Fruit fly (Drosophila melanogaster) whole organism, embryonic: ENCODE measurements around the gene dah.

Source experiments
- Asciz ChIP-seq: fragments of 200-800 bp; sonication (Bioruptor generic); optimal IDR thresholded peaks from 2 replicates; lab custom pipeline; 2017; ENCODE audit warnings: missing biosample characterization, mild to moderate bottlenecking, missing genetic modification characterization, missing genetic modification reagents
- Atf3 ChIP-seq: fragments of 200-800 bp; sonication (Bioruptor generic); optimal IDR thresholded peaks from 3 replicates; lab custom pipeline; 2016; ENCODE audit warnings: missing biosample characterization, missing genetic modification characterization
- Atf6 ChIP-seq: fragments of 200-800 bp; sonication (Bioruptor generic); IDR thresholded peaks from 2 replicates; pipeline ENCODE4 v1.3.6; 2022; ENCODE audit warnings: missing biosample characterization, missing genetic modification characterization
- Blimp-1 ChIP-seq: fragments of 200-800 bp; sonication (Bioruptor generic); optimal IDR thresholded peaks from 3 replicates; lab custom pipeline; 2018; ENCODE audit warnings: missing biosample characterization, missing genetic modification characterization, mild to moderate bottlenecking, moderate library complexity, missing genetic modification reagents
- CG10274 ChIP-seq: fragments of 200-800 bp; sonication (Bioruptor generic); optimal IDR thresholded peaks from 3 replicates; lab custom pipeline; 2017; ENCODE audit warnings: missing biosample characterization, mild to moderate bottlenecking, missing genetic modification characterization
- CG12104 ChIP-seq: fragments of 200-800 bp; sonication (Bioruptor generic); optimal IDR thresholded peaks from 3 replicates; lab custom pipeline; 2016; ENCODE audit warnings: missing biosample characterization, missing genetic modification characterization
- CG12659 ChIP-seq: fragments of 200-800 bp; sonication (Bioruptor generic); optimal IDR thresholded peaks from 3 replicates; lab custom pipeline; 2017; ENCODE audit warnings: mild to moderate bottlenecking, missing biosample characterization, missing genetic modification reagents, missing genetic modification characterization
- CG13424 ChIP-seq: fragments of 200-800 bp; sonication (Bioruptor generic); optimal IDR thresholded peaks from 2 replicates; lab custom pipeline; 2019; ENCODE audit warnings: missing biosample characterization, mild to moderate bottlenecking, missing genetic modification characterization, moderate library complexity
- CG14050 ChIP-seq: fragments of 200-800 bp; sonication (Bioruptor generic); IDR thresholded peaks from 3 replicates; pipeline ENCODE4 v1.3.6; 2022; ENCODE audit warnings: missing biosample characterization, missing genetic modification characterization
- CG1603 ChIP-seq: fragments of 200-800 bp; sonication (Bioruptor generic); optimal IDR thresholded peaks from 2 replicates; lab custom pipeline; 2019; ENCODE audit warnings: missing biosample characterization, mild to moderate bottlenecking, missing genetic modification characterization, moderate library complexity
- CG17385 ChIP-seq: fragments of 200-800 bp; sonication (Bioruptor generic); optimal IDR thresholded peaks from 3 replicates; lab custom pipeline; 2018; ENCODE audit warnings: missing biosample characterization, mild to moderate bottlenecking, missing genetic modification characterization
- CG18262 ChIP-seq: fragments of 200-800 bp; optimal IDR thresholded peaks from 3 replicates; lab custom pipeline; 2019; ENCODE audit warnings: missing biosample characterization, mild to moderate bottlenecking, missing genetic modification characterization, moderate library complexity
- CG18599 ChIP-seq: fragments of 200-800 bp; sonication (Bioruptor generic); optimal IDR thresholded peaks from 3 replicates; lab custom pipeline; 2017; ENCODE audit warnings: missing biosample characterization, missing genetic modification characterization, mild to moderate bottlenecking, moderate library complexity, missing genetic modification reagents
- CG2678 ChIP-seq: fragments of 200-800 bp; sonication (Bioruptor generic); optimal IDR thresholded peaks from 3 replicates; lab custom pipeline; 2019; ENCODE audit warnings: missing biosample characterization, mild to moderate bottlenecking, missing genetic modification characterization, moderate library complexity
- CG2889 ChIP-seq: fragments of 200-800 bp; sonication (Bioruptor generic); IDR thresholded peaks from 3 replicates; pipeline ENCODE4 v1.3.6; 2022; ENCODE audit warnings: missing biosample characterization, missing genetic modification characterization
- CG3281 ChIP-seq: fragments of 200-800 bp; sonication (Bioruptor generic); optimal IDR thresholded peaks from 3 replicates; lab custom pipeline; 2017; ENCODE audit warnings: missing biosample characterization, mild to moderate bottlenecking, missing genetic modification characterization
- CG33557 ChIP-seq: fragments of 200-800 bp; sonication (Bioruptor generic); optimal IDR thresholded peaks from 2 replicates; lab custom pipeline; 2019; ENCODE audit warnings: missing biosample characterization, mild to moderate bottlenecking, missing genetic modification characterization, moderate library complexity
- CG4424 ChIP-seq: fragments of 200-800 bp; sonication (Bioruptor generic); optimal IDR thresholded peaks from 3 replicates; lab custom pipeline; 2016; ENCODE audit warnings: missing biosample characterization, missing genetic modification characterization
- CG6254 ChIP-seq: fragments of 200-800 bp; sonication (Bioruptor generic); optimal IDR thresholded peaks from 3 replicates; lab custom pipeline; 2017; ENCODE audit warnings: mild to moderate bottlenecking, missing biosample characterization, missing genetic modification reagents, missing genetic modification characterization
- CG7839 ChIP-seq: fragments of 200-800 bp; sonication (Bioruptor generic); optimal IDR thresholded peaks from 3 replicates; lab custom pipeline; 2018; ENCODE audit warnings: missing biosample characterization, mild to moderate bottlenecking, missing genetic modification characterization, moderate library complexity
- CG7963 ChIP-seq: fragments of 200-800 bp; sonication (Bioruptor generic); IDR thresholded peaks from 3 replicates; pipeline ENCODE4 v1.3.6; 2022; ENCODE audit warnings: missing biosample characterization, missing genetic modification characterization; ENCODE audit not compliant: partially characterized antibody
- CG8924 ChIP-seq: fragments of 200-800 bp; optimal IDR thresholded peaks from 3 replicates; lab custom pipeline; 2019; ENCODE audit warnings: missing biosample characterization, mild to moderate bottlenecking, missing genetic modification characterization, moderate library complexity
- Camta ChIP-seq: fragments of 200-800 bp; sonication (Bioruptor generic); optimal IDR thresholded peaks from 2 replicates; lab custom pipeline; 2016; ENCODE audit warnings: missing biosample characterization, missing genetic modification characterization
- CoRest ChIP-seq: fragments of 200-800 bp; sonication (Bioruptor generic); optimal IDR thresholded peaks from 3 replicates; lab custom pipeline; 2018; ENCODE audit warnings: missing biosample characterization, mild to moderate bottlenecking, missing genetic modification characterization, moderate library complexity
- D19A ChIP-seq: fragments of 200-800 bp; optimal IDR thresholded peaks from 3 replicates; lab custom pipeline; 2019; ENCODE audit warnings: missing biosample characterization, mild to moderate bottlenecking, missing genetic modification characterization, moderate library complexity
- Doc3 ChIP-seq: fragments of 200-800 bp; sonication (Bioruptor generic); IDR thresholded peaks from 3 replicates; pipeline ENCODE4 v1.3.6; 2022; ENCODE audit warnings: missing biosample characterization, missing genetic modification characterization; ENCODE audit not compliant: partially characterized antibody
- HHEX ChIP-seq: fragments of 200-800 bp; sonication (Bioruptor generic); optimal IDR thresholded peaks from 3 replicates; lab custom pipeline; 2017; ENCODE audit warnings: missing biosample characterization, mild to moderate bottlenecking, missing genetic modification characterization, missing genetic modification reagents
- Hr51 ChIP-seq, 2 experiments: fragments of 200-800 bp; sonication (Bioruptor generic); optimal IDR thresholded peaks; 2 replicates in 1 of 2; 3 replicates in 1 of 2; lab custom pipeline; 2016 to 2018; ENCODE audit warnings: missing biosample characterization in 2 of 2, missing genetic modification characterization in 2 of 2, mild to moderate bottlenecking in 1 of 2, moderate library complexity in 1 of 2
- Lim3 ChIP-seq: fragments of 200-800 bp; sonication (Bioruptor generic); IDR thresholded peaks from 2 replicates; pipeline ENCODE4 v1.3.6; 2022; ENCODE audit warnings: missing biosample characterization, missing genetic modification characterization
- Oli ChIP-seq: fragments of 200-800 bp; sonication (Bioruptor generic); optimal IDR thresholded peaks from 2 replicates; lab custom pipeline; 2018; ENCODE audit warnings: missing biosample characterization, mild to moderate bottlenecking, missing genetic modification characterization, moderate library complexity
- Poxn ChIP-seq: fragments of 200-800 bp; sonication (Bioruptor generic); IDR thresholded peaks from 2 replicates; pipeline ENCODE4 v1.3.6; 2022; ENCODE audit warnings: missing biosample characterization, missing genetic modification characterization
- Sox100B ChIP-seq: fragments of 200-800 bp; sonication (Bioruptor generic); optimal IDR thresholded peaks from 3 replicates; lab custom pipeline; 2018; ENCODE audit warnings: missing biosample characterization, mild to moderate bottlenecking, missing genetic modification characterization
- Ssrp ChIP-seq: fragments of 200-800 bp; sonication (Bioruptor generic); optimal IDR thresholded peaks from 2 replicates; lab custom pipeline; 2018; ENCODE audit warnings: missing biosample characterization, mild to moderate bottlenecking, missing genetic modification characterization, moderate library complexity
- TFAM ChIP-seq: fragments of 200-800 bp; sonication (Bioruptor generic); optimal IDR thresholded peaks from 2 replicates; lab custom pipeline; 2017; ENCODE audit warnings: missing biosample characterization, missing genetic modification characterization, inconsistent platforms
- Xbp1 ChIP-seq: fragments of 200-800 bp; sonication (Bioruptor generic); optimal IDR thresholded peaks from 3 replicates; lab custom pipeline; 2016; ENCODE audit warnings: missing biosample characterization, mild to moderate bottlenecking, missing genetic modification characterization
- az2 ChIP-seq: fragments of 200-800 bp; sonication (Bioruptor generic); optimal IDR thresholded peaks from 3 replicates; lab custom pipeline; 2016; ENCODE audit warnings: missing biosample characterization, missing genetic modification characterization
- crc ChIP-seq: fragments of 200-800 bp; sonication (Bioruptor generic); optimal IDR thresholded peaks from 2 replicates; lab custom pipeline; 2016; ENCODE audit warnings: missing biosample characterization, missing genetic modification characterization
- cwo ChIP-seq: fragments of 200-800 bp; sonication (Bioruptor generic); optimal IDR thresholded peaks from 3 replicates; lab custom pipeline; 2017; ENCODE audit warnings: missing biosample characterization, missing genetic modification characterization, mild to moderate bottlenecking, moderate library complexity, missing genetic modification reagents
- disco-r ChIP-seq: fragments of 200-800 bp; sonication (Bioruptor generic); optimal IDR thresholded peaks from 2 replicates; lab custom pipeline; 2016; ENCODE audit warnings: missing biosample characterization, missing genetic modification characterization
- dmrt11E ChIP-seq: fragments of 200-800 bp; sonication (Bioruptor generic); optimal IDR thresholded peaks from 3 replicates; lab custom pipeline; 2018; ENCODE audit warnings: missing biosample characterization, mild to moderate bottlenecking, missing genetic modification characterization, moderate library complexity
- gem ChIP-seq: fragments of 200-800 bp; sonication (Bioruptor generic); optimal IDR thresholded peaks from 2 replicates; lab custom pipeline; 2019; ENCODE audit warnings: missing biosample characterization, mild to moderate bottlenecking, missing genetic modification characterization, moderate library complexity
- gro ChIP-seq: fragments of 200-800 bp; sonication (Bioruptor generic); optimal IDR thresholded peaks from 2 replicates; lab custom pipeline; 2016; ENCODE audit warnings: missing biosample characterization, missing genetic modification characterization
- kah ChIP-seq: fragments of 200-800 bp; sonication (Bioruptor generic); optimal IDR thresholded peaks from 2 replicates; lab custom pipeline; 2018; ENCODE audit warnings: missing biosample characterization, mild to moderate bottlenecking, missing genetic modification characterization
- pfk ChIP-seq: fragments of 200-800 bp; sonication (Bioruptor generic); optimal IDR thresholded peaks from 2 replicates; lab custom pipeline; 2018; ENCODE audit warnings: missing biosample characterization, mild to moderate bottlenecking, missing genetic modification characterization, moderate library complexity
- prd ChIP-seq, 3 experiments: fragments of >200 bp in 2 of 3; fragments of 200-800 bp in 1 of 3; sonication (Bioruptor generic) in 1 of 3; optimal IDR thresholded peaks in 2 of 3; IDR thresholded peaks in 1 of 3; 2 replicates in 2 of 3; 3 replicates in 1 of 3; pipeline versions ENCODE4 v1.3.6 to Lab custom; 2017 to 2022; ENCODE audit warnings: missing biosample characterization in 1 of 3, missing genetic modification characterization in 1 of 3
- pum ChIP-seq: fragments of 200-800 bp; sonication (Bioruptor generic); optimal IDR thresholded peaks from 2 replicates; lab custom pipeline; 2016; ENCODE audit warnings: missing biosample characterization, missing genetic modification characterization
- ranshi ChIP-seq: fragments of 200-800 bp; sonication (Bioruptor generic); IDR thresholded peaks from 2 replicates; pipeline ENCODE4 v1.3.6; 2022; ENCODE audit warnings: missing biosample characterization, missing genetic modification characterization
- sens ChIP-seq: fragments of 200-800 bp; sonication (Bioruptor generic); peaks from one replicate; lab custom pipeline; 2016; ENCODE audit warnings: missing biosample characterization, missing genetic modification characterization
- sima ChIP-seq: fragments of 200-800 bp; sonication (Bioruptor generic); optimal IDR thresholded peaks from 2 replicates; lab custom pipeline; 2016; ENCODE audit warnings: missing biosample characterization, missing genetic modification characterization

The dah gene

dm6 chrX:15364467-15364866, 36.3 kb downstream of the dah start:
- TF ChIP-seq Xbp1, result peak; percentile 25
- TF ChIP-seq D19A (tag; lab: Kevin White, UChicago), result peak; percentile 43
- peak; percentile 42 for TF ChIP-seq dmrt11E (tag; lab: Kevin White, UChicago)
- TF ChIP-seq CG2678 (tag; lab: Kevin White, UChicago), result peak; percentile 55
- peak; percentile 45 for TF ChIP-seq CoRest
- TF ChIP-seq az2 (GFP tag; lab: Kevin White, UChicago), result peak; percentile 10
- peak; percentile 67 for TF ChIP-seq gem (tag; lab: Kevin White, UChicago)
- no peak for TF ChIP-seq prd (optimal IDR thresholded peaks at IDR 0.05; lab: Kevin White, UChicago)
- 0 out of 3 replicates have a peak, but pooled peaks have one; percentile 16 for TF ChIP-seq prd (GFP tag; IDR thresholded peaks at IDR 0.05; lab: Robert Waterston, UW)
- TF ChIP-seq disco-r, result no peak
- no peak for TF ChIP-seq Poxn (GFP tag; lab: Robert Waterston, UW)
- TF ChIP-seq CG14050 (GFP tag; lab: Robert Waterston, UW), result no peak
- peak; percentile 6 for TF ChIP-seq CG12659 (GFP tag; lab: Kevin White, UChicago)
- TF ChIP-seq sima (GFP tag; lab: Kevin White, UChicago), result no peak
- TF ChIP-seq Sox100B (GFP tag; lab: Kevin White, UChicago), result peak; percentile 48
- TF ChIP-seq CG6254 (GFP tag; lab: Kevin White, UChicago), result peak; percentile 14
- no peak for TF ChIP-seq gro (GFP tag; lab: Kevin White, UChicago)
- peak; percentile 13 for TF ChIP-seq CG33557 (GFP tag; lab: Kevin White, UChicago)
- no peak for TF ChIP-seq kah (GFP tag; lab: Kevin White, UChicago)
- no peak for TF ChIP-seq ranshi
- TF ChIP-seq cwo (GFP tag; lab: Kevin White, UChicago), result no peak
- peak; percentile 21 for TF ChIP-seq CG17385 (GFP tag; lab: Kevin White, UChicago)
- TF ChIP-seq CG2889 (GFP tag; lab: Robert Waterston, UW), result no peak
- TF ChIP-seq Oli (tag; lab: Kevin White, UChicago), result peak; percentile 52
- TF ChIP-seq Hr51 (GFP tag; optimal IDR thresholded peaks at IDR 0.05; lab: Kevin White, UChicago), result peak in 1 of 2 experiments; percentile 25
- peak; percentile 48 for TF ChIP-seq CG13424
- no peak for TF ChIP-seq Camta (GFP tag; lab: Kevin White, UChicago)
- TF ChIP-seq CG10274 (GFP tag; lab: Kevin White, UChicago), result no peak
- TF ChIP-seq Blimp-1 (GFP tag; lab: Kevin White, UChicago), result peak; percentile 51
- peak; percentile 6 for TF ChIP-seq CG1603 (tag; lab: Kevin White, UChicago)
- no peak for TF ChIP-seq crc (GFP tag; lab: Kevin White, UChicago)
- peak; percentile 31 for TF ChIP-seq CG4424
- peak; percentile 15 for TF ChIP-seq Asciz
- TF ChIP-seq Atf6 (GFP tag; lab: Robert Waterston, UW), result no peak
- peak; percentile 36 for TF ChIP-seq Ssrp
- no peak for TF ChIP-seq Doc3
- TF ChIP-seq CG18599, result peak; percentile 24
- no peak for TF ChIP-seq Atf3 (GFP tag; lab: Kevin White, UChicago)
- no peak for TF ChIP-seq pum (GFP tag; lab: Kevin White, UChicago)
- no peak for TF ChIP-seq CG7963
- no peak for TF ChIP-seq TFAM (GFP tag; lab: Kevin White, UChicago)
- peak; percentile 2 for TF ChIP-seq CG3281 (GFP tag; lab: Kevin White, UChicago)
- no peak for TF ChIP-seq HHEX (GFP tag; lab: Kevin White, UChicago)
- no peak for TF ChIP-seq CG12104 (GFP tag; lab: Kevin White, UChicago)
- no peak for TF ChIP-seq pfk (GFP tag; lab: Kevin White, UChicago)
- TF ChIP-seq CG18262 (tag; lab: Kevin White, UChicago), result peak; percentile 72
- TF ChIP-seq CG8924, result peak; percentile 29
- no peak for TF ChIP-seq Lim3
- peak; percentile 23 for TF ChIP-seq CG7839 (tag; lab: Kevin White, UChicago)
- TF ChIP-seq sens (GFP tag; lab: Kevin White, UChicago), result peak; percentile 3
